Worm (Caenorhabditis elegans) whole organism, mixed stage, embryonic: ENCODE results near the gene srd-25.

Source experiments
- M03D4.4 ChIP-seq: sonication (generic microtip); optimal IDR thresholded peaks from 2 replicates; lab custom pipeline; 2017; ENCODE audit warnings: mild to moderate bottlenecking, missing genetic modification characterization, missing compliant biosample characterization
- bed-3 ChIP-seq: fragments of 200-800 bp; sonication (Bioruptor generic); optimal IDR thresholded peaks from 3 replicates; lab custom pipeline; 2018; ENCODE audit warnings: mild to moderate bottlenecking, missing genetic modification characterization, moderate library complexity, missing compliant biosample characterization
- blmp-1 ChIP-seq: fragments of 150-350 bp; optimal IDR thresholded peaks from 2 replicates; lab custom pipeline; 2014; ENCODE audit warnings: missing biosample characterization, missing genetic modification characterization
- ceh-39 ChIP-seq: fragments of 150-350 bp; optimal IDR thresholded peaks from 2 replicates; lab custom pipeline; 2014; ENCODE audit warnings: missing biosample characterization, missing genetic modification characterization
- ceh-43 ChIP-seq: fragments of 200-800 bp; sonication (Bioruptor generic); optimal IDR thresholded peaks from 2 replicates; lab custom pipeline; 2018; ENCODE audit warnings: mild to moderate bottlenecking, missing genetic modification characterization, moderate library complexity, missing compliant biosample characterization
- ces-1 ChIP-seq: fragments of 150-350 bp; optimal IDR thresholded peaks from 2 replicates; lab custom pipeline; 2014; ENCODE audit warnings: missing biosample characterization, missing genetic modification reagents, missing genetic modification characterization
- cnd-1 ChIP-seq: fragments of 200-800 bp; sonication (Bioruptor generic); optimal IDR thresholded peaks from 2 replicates; lab custom pipeline; 2018; ENCODE audit warnings: mild to moderate bottlenecking, missing genetic modification characterization, missing compliant biosample characterization
- drap-1 ChIP-seq: fragments of 200-800 bp; sonication (Bioruptor generic); optimal IDR thresholded peaks from 3 replicates; lab custom pipeline; 2018; ENCODE audit warnings: mild to moderate bottlenecking, missing genetic modification characterization, missing compliant biosample characterization
- elt-1 ChIP-seq: sonication (generic microtip); optimal IDR thresholded peaks from 2 replicates; lab custom pipeline; 2017; ENCODE audit warnings: missing genetic modification characterization, mild to moderate bottlenecking, missing compliant biosample characterization, antibody characterized with exemption, moderate library complexity, borderline replicate concordance; ENCODE audit not compliant: insufficient read depth
- elt-3 ChIP-seq: fragments of 150-350 bp; optimal IDR thresholded peaks from 2 replicates; lab custom pipeline; 2014; ENCODE audit warnings: missing biosample characterization, missing genetic modification characterization
- flh-1 ChIP-seq: fragments of 200-800 bp; sonication (Bioruptor generic); optimal IDR thresholded peaks from 2 replicates; lab custom pipeline; 2018; ENCODE audit warnings: mild to moderate bottlenecking, missing genetic modification characterization, moderate library complexity, missing compliant biosample characterization
- ham-2 ChIP-seq: fragments of 200-800 bp; sonication (Bioruptor generic); optimal IDR thresholded peaks from 2 replicates; lab custom pipeline; 2018; ENCODE audit warnings: mild to moderate bottlenecking, missing genetic modification characterization, missing compliant biosample characterization
- hlh-1 ChIP-seq: fragments of 150-350 bp; optimal IDR thresholded peaks from 2 replicates; lab custom pipeline; 2014; ENCODE audit warnings: missing biosample characterization, missing genetic modification reagents, missing genetic modification characterization
- lin-13 ChIP-seq: fragments of 150-350 bp; optimal IDR thresholded peaks from 2 replicates; lab custom pipeline; 2014; ENCODE audit warnings: missing biosample characterization, missing genetic modification characterization
- lin-32 ChIP-seq: fragments of 200-800 bp; sonication (Bioruptor generic); optimal IDR thresholded peaks from 2 replicates; lab custom pipeline; 2018; ENCODE audit warnings: mild to moderate bottlenecking, missing genetic modification characterization, missing compliant biosample characterization
- lsy-2 ChIP-seq: fragments of 150-350 bp; optimal IDR thresholded peaks from 2 replicates; lab custom pipeline; 2014; ENCODE audit warnings: missing biosample characterization, missing genetic modification characterization
- mab-5 ChIP-seq: fragments of 150-350 bp; optimal IDR thresholded peaks from 2 replicates; lab custom pipeline; 2014; ENCODE audit warnings: missing biosample characterization, missing genetic modification characterization
- mep-1 ChIP-seq: fragments of 150-350 bp; optimal IDR thresholded peaks from 2 replicates; lab custom pipeline; 2017; ENCODE audit warnings: missing biosample characterization, missing genetic modification reagents, missing genetic modification characterization, inconsistent platforms
- mls-2 ChIP-seq: sonication (generic microtip); optimal IDR thresholded peaks from 2 replicates; lab custom pipeline; 2016; ENCODE audit warnings: mild to moderate bottlenecking, missing genetic modification characterization, moderate library complexity, missing compliant biosample characterization
- nhr-12 ChIP-seq: fragments of 150-350 bp; optimal IDR thresholded peaks from 2 replicates; lab custom pipeline; 2014; ENCODE audit warnings: missing biosample characterization, missing genetic modification characterization
- nhr-237 ChIP-seq: fragments of 150-350 bp; optimal IDR thresholded peaks from 2 replicates; lab custom pipeline; 2014; ENCODE audit warnings: missing biosample characterization, missing genetic modification characterization
- nhr-28 ChIP-seq: fragments of 150-350 bp; optimal IDR thresholded peaks from 2 replicates; lab custom pipeline; 2014; ENCODE audit warnings: missing biosample characterization, missing genetic modification characterization
- nhr-76 ChIP-seq: sonication (generic microtip); optimal IDR thresholded peaks from 2 replicates; lab custom pipeline; 2017; ENCODE audit warnings: missing biosample characterization, missing genetic modification characterization
- pha-4 ChIP-seq: fragments of 150-350 bp; optimal IDR thresholded peaks from 2 replicates; lab custom pipeline; 2018; ENCODE audit warnings: missing biosample characterization, missing genetic modification reagents, missing genetic modification characterization
- sem-2 ChIP-seq: fragments of 200-800 bp; sonication (Bioruptor generic); optimal IDR thresholded peaks from 2 replicates; lab custom pipeline; 2018; ENCODE audit warnings: mild to moderate bottlenecking, missing genetic modification characterization, missing compliant biosample characterization
- sptf-1 ChIP-seq: sonication (generic microtip); optimal IDR thresholded peaks from 2 replicates; lab custom pipeline; 2017; ENCODE audit warnings: mild to moderate bottlenecking, missing genetic modification characterization, moderate library complexity, missing compliant biosample characterization
- tbx-8 ChIP-seq: fragments of 200-800 bp; sonication (Bioruptor generic); optimal IDR thresholded peaks from 2 replicates; lab custom pipeline; 2018; ENCODE audit warnings: mild to moderate bottlenecking, missing genetic modification characterization, moderate library complexity, missing compliant biosample characterization
- unc-120 ChIP-seq: sonication (generic microtip); optimal IDR thresholded peaks from 2 replicates; lab custom pipeline; 2017; ENCODE audit warnings: missing genetic modification characterization, missing compliant biosample characterization; ENCODE audit not compliant: poor library complexity, severe bottlenecking
- unc-39 ChIP-seq: fragments of 150-350 bp; optimal IDR thresholded peaks from 2 replicates; lab custom pipeline; 2014; ENCODE audit warnings: missing biosample characterization, missing genetic modification characterization
- unc-62 ChIP-seq: fragments of 150-350 bp; optimal IDR thresholded peaks from 2 replicates; lab custom pipeline; 2014; ENCODE audit warnings: missing biosample characterization, missing genetic modification reagents, missing genetic modification characterization
- zip-8 ChIP-seq: fragments of 150-350 bp; optimal IDR thresholded peaks from 2 replicates; lab custom pipeline; 2014; ENCODE audit warnings: missing biosample characterization, missing genetic modification characterization
- ztf-11 ChIP-seq: fragments of 150-350 bp; optimal IDR thresholded peaks from 2 replicates; lab custom pipeline; 2014; ENCODE audit warnings: missing biosample characterization, missing genetic modification characterization

The srd-25 gene

ce11 chrV:7609698-7610420 is 22.0 kb upstream of the srd-25 start, which contains the start of the genes folt-3 and clec-214:
TSS of gene folt-3 (minus strand) at chrV:7609748.
TSS of gene clec-214 (plus strand) at chrV:7610370.
- TF ChIP-seq nhr-237 (tag; lab: Kevin White, UChicago) (no peak), hlh-1 (tag; lab: Kevin White, UChicago) (no peak), blmp-1 (no peak), sptf-1 (no peak), mab-5 (tag; lab: Kevin White, UChicago) (no peak), ham-2 (GFP tag; lab: Kevin White, UChicago) (no peak), ztf-11 (no peak), mep-1 (tag; lab: Kevin White, UChicago) (no peak), elt-3 (no peak), bed-3 (GFP tag; lab: Kevin White, UChicago) (no peak), nhr-28 (tag; lab: Kevin White, UChicago) (no peak), elt-1 (tag; lab: Kevin White, UChicago) (no peak), unc-62 (no peak), tbx-8 (GFP tag; lab: Kevin White, UChicago) (no peak), ceh-43 (GFP tag; lab: Kevin White, UChicago) (no peak), mls-2 (tag; lab: Kevin White, UChicago) (no peak), lin-13 (no peak)

ce11 chrV:7612044-7612443 is 19.8 kb upstream of the srd-25 start, which contains the start of gene clec-215:
TSS of gene clec-215 (plus strand) at chrV:7612344.
- no peak for TF ChIP-seq ces-1 (GFP tag; lab: Kevin White, UChicago)

DNA sequence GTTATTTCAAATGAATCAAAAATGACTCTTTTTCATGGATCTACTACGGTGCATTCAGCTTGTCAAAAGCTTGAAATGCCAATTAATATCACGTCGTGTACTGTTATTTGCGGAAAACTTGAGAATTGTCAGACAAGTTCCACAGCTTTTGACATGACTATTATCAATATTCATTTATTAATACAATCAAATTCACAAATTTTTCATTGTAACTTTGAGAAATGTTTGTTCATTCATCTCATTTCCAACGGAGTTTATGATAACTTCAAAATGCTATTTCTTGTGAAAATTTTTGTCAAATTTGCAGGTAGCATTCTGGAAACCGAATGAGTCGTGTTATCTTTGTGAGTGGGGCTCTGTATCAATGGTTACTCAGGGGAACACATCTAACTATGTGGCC is 13.7 kb upstream of the srd-25 start, which contains the start of gene C50E3.15:
Gene C50E3.15, plus strand, starts transcription at position 301 of the 400 bp plus-strand sequence.
- TF ChIP-seq lin-32 (no peak), ztf-11 (no peak), pha-4 (tag; lab: Kevin White, UChicago) (no peak), sptf-1 (no peak), mls-2 (tag; lab: Kevin White, UChicago) (no peak), lsy-2 (no peak), nhr-76 (tag; lab: Kevin White, UChicago) (no peak), lin-13 (no peak), flh-1 (no peak)

- no peak for TF ChIP-seq drap-1 (GFP tag; lab: Kevin White, UChicago)
- no peak for TF ChIP-seq blmp-1
- TF ChIP-seq nhr-12 (tag; lab: Kevin White, UChicago), result no peak
- TF ChIP-seq unc-120, result no peak
- no peak for TF ChIP-seq nhr-237 (tag; lab: Kevin White, UChicago)
- TF ChIP-seq, all 35 proteins: peak for 0
Observed at ce11 chrV:7622011-7622465, 9.8 kb upstream of the srd-25 start, which contains the start of gene C50E3.12. TSS of gene C50E3.12 (minus strand) at chrV:7622061.

DNA sequence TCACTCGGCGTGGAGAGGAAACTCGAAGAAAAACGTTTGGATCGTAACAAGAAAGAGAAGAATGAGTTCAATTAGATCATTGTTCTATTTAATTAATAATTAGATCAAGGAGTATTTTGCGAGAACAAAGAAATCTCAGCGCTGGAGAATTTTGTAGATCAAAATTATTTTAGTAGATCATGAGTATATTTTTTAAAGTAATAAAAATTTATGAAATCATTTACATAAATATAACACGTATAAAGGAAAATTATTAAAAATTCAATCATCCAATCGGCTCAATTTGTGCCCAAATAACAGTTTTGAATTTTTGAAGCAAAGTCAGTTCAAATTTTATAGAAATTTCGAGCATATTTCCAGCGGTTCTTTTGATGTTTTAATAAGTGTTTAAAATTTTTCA is 7.7 kb upstream of the srd-25 start, which contains the start of gene C50E3.13:
Gene C50E3.13, minus strand, starts transcription at position 101 of the 400 bp plus-strand sequence.
- no peak for TF ChIP-seq ceh-39 (tag; lab: Kevin White, UChicago)
- no peak for TF ChIP-seq unc-120
- no peak for TF ChIP-seq lin-13
- TF ChIP-seq unc-62, result no peak
- TF ChIP-seq pha-4 (tag; lab: Kevin White, UChicago), result no peak
- no peak for TF ChIP-seq lsy-2
- no peak for TF ChIP-seq elt-1 (tag; lab: Kevin White, UChicago)
- TF ChIP-seq nhr-237 (tag; lab: Kevin White, UChicago), result no peak

DNA sequence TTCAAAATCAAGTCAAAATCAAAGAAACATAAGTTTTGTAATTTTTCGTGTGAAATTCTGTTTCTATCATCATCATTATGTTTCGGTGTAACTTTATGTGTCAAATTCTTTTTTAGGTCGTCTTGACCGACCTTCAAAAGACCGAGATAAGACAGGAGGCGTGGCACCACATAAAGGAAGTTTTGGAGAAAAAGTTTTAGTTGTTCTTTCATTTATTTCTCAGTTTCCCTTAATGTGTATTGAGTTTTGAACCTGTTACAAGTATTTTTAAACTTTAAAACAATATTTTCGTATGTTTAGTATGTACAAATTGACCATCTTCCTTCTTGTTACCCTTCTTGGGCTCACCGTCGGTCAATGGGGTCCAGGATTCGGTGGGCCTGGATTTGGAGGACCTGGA is 7.2 kb upstream of the srd-25 start, which contains the start of gene grsp-4:
Gene grsp-4, plus strand, starts transcription at position 301 of the 400 bp plus-strand sequence.
- TF ChIP-seq drap-1 (GFP tag; lab: Kevin White, UChicago) (no peak), mls-2 (tag; lab: Kevin White, UChicago) (no peak), M03D4.4 (no peak), elt-1 (tag; lab: Kevin White, UChicago) (no peak), zip-8 (tag; lab: Kevin White, UChicago) (no peak), hlh-1 (tag; lab: Kevin White, UChicago) (no peak), sem-2 (no peak), bed-3 (GFP tag; lab: Kevin White, UChicago) (no peak), unc-39 (no peak), lsy-2 (no peak), ces-1 (GFP tag; lab: Kevin White, UChicago) (no peak), lin-13 (no peak), pha-4 (tag; lab: Kevin White, UChicago) (no peak), mep-1 (tag; lab: Kevin White, UChicago) (no peak), ceh-43 (GFP tag; lab: Kevin White, UChicago) (no peak), nhr-237 (tag; lab: Kevin White, UChicago) (no peak), cnd-1 (tag; lab: Kevin White, UChicago) (no peak)
